Fruit fly (Drosophila melanogaster) whole organism, prepupa: ENCODE results near the gene fz3.

Experiments
- Blimp-1 ChIP-seq: fragments of 200-800 bp; sonication (Bioruptor generic); optimal IDR thresholded peaks from 3 replicates; lab custom pipeline; 2017; ENCODE audit warnings: missing biosample characterization, missing genetic modification characterization, mild to moderate bottlenecking, moderate library complexity, missing genetic modification reagents
- CG15336 ChIP-seq: fragments of 200-800 bp; sonication (Bioruptor generic); IDR thresholded peaks from 2 replicates; pipeline ENCODE4 v1.3.6; 2022; ENCODE audit warnings: missing biosample characterization, missing genetic modification characterization
- CG16779 ChIP-seq: fragments of 200-800 bp; sonication (Bioruptor generic); optimal IDR thresholded peaks from 3 replicates; lab custom pipeline; 2017; ENCODE audit warnings: missing biosample characterization, mild to moderate bottlenecking, missing genetic modification characterization
- Ets96B ChIP-seq: fragments of 200-800 bp; optimal IDR thresholded peaks from 2 replicates; lab custom pipeline; 2019; ENCODE audit warnings: missing biosample characterization, mild to moderate bottlenecking, missing genetic modification characterization, moderate library complexity
- Sox15 ChIP-seq: fragments of 200-800 bp; sonication (Bioruptor generic); optimal IDR thresholded peaks from 3 replicates; lab custom pipeline; 2016; ENCODE audit warnings: missing biosample characterization, missing genetic modification characterization
- pdm3 ChIP-seq: fragments of 200-800 bp; sonication (Bioruptor generic); optimal IDR thresholded peaks from 3 replicates; lab custom pipeline; 2016; ENCODE audit warnings: missing biosample characterization, missing genetic modification characterization
- ss ChIP-seq, 2 experiments: fragments of 200-800 bp; sonication (Bioruptor generic); optimal IDR thresholded peaks; 2 replicates in 1 of 2; 3 replicates in 1 of 2; lab custom pipeline; 2017 to 2018; ENCODE audit warnings: mild to moderate bottlenecking in 2 of 2, missing biosample characterization in 2 of 2, missing genetic modification characterization in 2 of 2, moderate library complexity in 1 of 2
- topi ChIP-seq: fragments of 200-800 bp; sonication (Bioruptor generic); optimal IDR thresholded peaks from 3 replicates; lab custom pipeline; 2016; ENCODE audit warnings: missing biosample characterization, missing genetic modification characterization

- TF ChIP-seq Sox15: peak; percentile 33
- TF ChIP-seq pdm3 (GFP tag; lab: Kevin White, UChicago): peak; percentile 70
- peak; percentile 41 for TF ChIP-seq Ets96B (tag; lab: Kevin White, UChicago)
- TF ChIP-seq topi: no peak
- TF ChIP-seq Blimp-1 (GFP tag; lab: Kevin White, UChicago): peak; percentile 43
- TF ChIP-seq ss (GFP tag; optimal IDR thresholded peaks at IDR 0.05; lab: Kevin White, UChicago): peak; percentile 53
- no peak; the same call in none of the 2 replicates for TF ChIP-seq CG15336 (GFP tag; lab: Robert Waterston, UW)
- TF ChIP-seq CG16779 (tag; lab: Kevin White, UChicago): no peak
Observed at dm6 chrX:739621-740216, 30.0 kb upstream of the fz3 start.
